Fruit fly (Drosophila melanogaster) S2 (cell line): ENCODE results near the gene CG33631.

Experiments used
- CG8478 ChIP-seq: fragments of >200 bp; optimal IDR thresholded peaks from 2 replicates; lab custom pipeline; 2018
- CTCF ChIP-seq, 2 experiments: fragments of >200 bp; optimal IDR thresholded peaks; 2 replicates each; lab custom pipeline; 2018

dm6 chr3R:10075323-10075788 lies 11.5 kb downstream of the CG33631 start, which contains the start of gene Alp13:
- TF ChIP-seq CTCF (optimal IDR thresholded peaks at IDR 0.05; lab: Kevin White, UChicago): no peak
- TF ChIP-seq CG8478 (lab: Kevin White, UChicago): no peak
